Fruit fly (Drosophila melanogaster) whole organism, prepupa: ENCODE data around the gene mRpL15.

ENCODE experiments used
- Gug ChIP-seq: fragments of 200-800 bp; sonication (Bioruptor generic); IDR thresholded peaks from 2 replicates; pipeline ENCODE4 v1.3.6; 2022; ENCODE audit warnings: missing biosample characterization, missing genetic modification characterization
- pdm3 ChIP-seq: fragments of 200-800 bp; sonication (Bioruptor generic); optimal IDR thresholded peaks from 3 replicates; lab custom pipeline; 2016; ENCODE audit warnings: missing biosample characterization, missing genetic modification characterization

dm6 chr3L:20474197-20474788 lies 38.3 kb upstream of the mRpL15 start, which contains the start of gene isoQC:
- TF ChIP-seq Gug (GFP tag; lab: Robert Waterston, UW) (no peak), pdm3 (GFP tag; lab: Kevin White, UChicago) (no peak)
